Fruit fly (Drosophila melanogaster): ENCODE data around the gene Rad9.

The Rad9 gene

DNA sequence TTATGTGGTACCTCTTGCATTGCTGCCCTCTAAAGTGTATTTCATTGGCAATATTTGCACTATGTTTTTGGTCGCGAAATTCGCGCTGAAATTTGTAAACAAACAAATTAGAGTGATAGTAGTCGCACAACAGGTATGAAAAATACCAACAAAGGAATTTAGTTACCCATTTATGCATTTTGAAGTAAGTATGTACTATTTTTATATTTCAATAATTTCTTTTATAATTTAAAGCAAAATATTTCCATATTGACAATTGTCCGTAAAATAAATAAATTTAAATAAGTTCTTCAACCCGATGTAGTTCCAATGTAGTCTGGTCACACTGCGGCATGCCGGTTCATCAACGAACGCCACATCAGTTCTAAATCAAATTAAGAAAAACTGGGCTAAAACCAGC is at the start of gene Rad9, which contains the start of gene Uggt:
TSS of gene Rad9 (minus strand) at position 114 of the 400 bp plus-strand sequence.
TSS of gene Uggt (plus strand) at position 308 of the 400 bp plus-strand sequence.
- TF ChIP-seq dl (GFP tag; optimal IDR thresholded peaks at IDR 0.05; ENCODE audit: insufficient read depth in 1 of 2, partially characterized antibody in 2 of 2) = no peak
- no peak for TF ChIP-seq Myc (optimal IDR thresholded peaks at IDR 0.05)
- no peak for TF ChIP-seq Sp1 (GFP tag; optimal IDR thresholded peaks at IDR 0.05)
- TF ChIP-seq pan (optimal IDR thresholded peaks at IDR 0.05) = no peak
- TF ChIP-seq psq (GFP tag; optimal IDR thresholded peaks at IDR 0.05) = peak; percentile 20
- TF ChIP-seq jim (GFP tag; optimal IDR thresholded peaks at IDR 0.05) = no peak
- TF ChIP-seq Mio (GFP tag; optimal IDR thresholded peaks at IDR 0.05) = no peak
- no peak for TF ChIP-seq ey (GFP tag; optimal IDR thresholded peaks at IDR 0.05)

DNA sequence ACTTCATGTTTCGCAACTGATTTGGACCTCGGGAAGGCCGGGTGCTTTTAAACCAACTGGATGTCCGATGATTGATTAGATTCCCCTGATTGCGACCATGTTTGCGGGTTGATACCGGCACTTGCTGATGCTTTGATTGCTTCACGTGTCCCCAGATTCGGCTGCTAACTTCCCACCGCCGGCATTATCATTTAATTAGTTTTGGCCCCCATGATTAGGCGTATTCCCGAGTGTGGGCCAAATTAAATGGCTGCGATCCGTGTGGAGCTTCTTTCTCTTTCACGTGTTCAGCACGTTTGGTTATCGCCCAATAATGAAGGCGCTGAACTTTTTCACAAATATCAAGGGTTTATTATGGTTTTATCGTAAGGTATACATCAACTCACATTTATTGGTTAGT is 49.7 kb upstream of the Rad9 start, which contains the start of gene CG3819:
TSS of gene CG3819 (minus strand) at position 23 of the 400 bp plus-strand sequence.
- no peak for TF ChIP-seq Vsx2 (GFP tag; optimal IDR thresholded peaks at IDR 0.05; ENCODE audit: partially characterized antibody)
- TF ChIP-seq dsf (GFP tag; optimal IDR thresholded peaks at IDR 0.05; ENCODE audit: borderline replicate concordance) = no peak
- TF ChIP-seq tai (GFP tag; optimal IDR thresholded peaks at IDR 0.05) = no peak
- TF ChIP-seq Mio (GFP tag; optimal IDR thresholded peaks at IDR 0.05) = no peak
- TF ChIP-seq br (GFP tag; optimal IDR thresholded peaks at IDR 0.05) = no peak
- no peak for TF ChIP-seq CrebA (GFP tag; optimal IDR thresholded peaks at IDR 0.05; ENCODE audit: borderline replicate concordance)
- no peak for TF ChIP-seq dmrt93B (GFP tag; optimal IDR thresholded peaks at IDR 0.05)
- no peak for TF ChIP-seq usp (GFP tag; optimal IDR thresholded peaks at IDR 0.05)
- no peak for TF ChIP-seq sage (GFP tag; optimal IDR thresholded peaks at IDR 0.05)
- no peak for TF ChIP-seq h (GFP tag; optimal IDR thresholded peaks at IDR 0.05)
- no peak for TF ChIP-seq GATAd (GFP tag; optimal IDR thresholded peaks at IDR 0.05)
- TF ChIP-seq woc (GFP tag; optimal IDR thresholded peaks at IDR 0.05) = no peak

DNA sequence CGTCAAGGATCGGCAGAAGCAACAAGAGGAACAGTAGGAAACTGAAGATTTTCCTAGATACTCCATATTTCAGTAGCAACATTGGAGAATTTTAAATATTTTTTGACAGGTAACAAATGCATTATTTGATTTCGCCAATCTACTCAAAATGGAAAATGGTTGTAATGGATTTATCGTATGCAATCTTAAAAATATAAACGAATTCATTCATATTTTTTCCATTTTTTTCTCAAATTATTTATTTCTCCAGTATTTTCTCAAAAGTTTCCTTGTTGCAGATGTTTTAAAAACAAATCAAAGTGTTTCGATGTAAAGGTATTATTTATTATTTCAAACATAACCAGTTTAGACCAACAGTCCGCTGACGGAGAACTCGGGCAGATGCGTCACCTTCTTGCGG is 47.9 kb upstream of the Rad9 start, which contains the start of gene CG18223:
TSS of gene CG18223 (minus strand) at position 101 of the 400 bp plus-strand sequence.
- TF ChIP-seq Vsx2 (GFP tag; optimal IDR thresholded peaks at IDR 0.05; ENCODE audit: partially characterized antibody) = no peak
- TF ChIP-seq ey (GFP tag; optimal IDR thresholded peaks at IDR 0.05) = no peak
- no peak for TF ChIP-seq rgr (GFP tag; optimal IDR thresholded peaks at IDR 0.05)

DNA sequence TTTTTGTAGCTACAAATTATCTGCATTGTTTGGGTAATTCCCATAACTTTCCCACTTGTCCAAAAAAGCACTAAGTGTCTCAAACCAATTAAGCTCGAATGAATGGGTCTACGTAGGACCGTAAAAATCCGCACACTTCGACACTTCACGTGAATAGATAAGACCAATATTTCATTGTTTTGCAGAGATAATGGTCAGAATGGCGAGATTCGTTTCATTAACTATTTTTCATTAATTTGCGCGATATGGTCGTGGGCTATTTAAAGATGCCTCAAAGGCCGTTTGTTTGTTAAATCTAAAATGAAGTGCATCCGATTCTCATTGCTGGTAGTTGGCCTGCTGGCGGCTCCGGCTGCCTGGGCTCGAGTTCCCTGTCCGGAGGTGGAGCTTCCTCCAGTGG is 44.9 kb upstream of the Rad9 start, which contains the start of gene CG6839:
TSS of gene CG6839 (plus strand) at position 301 of the 400 bp plus-strand sequence.
- no peak for TF ChIP-seq CG32264 (GFP tag; optimal IDR thresholded peaks at IDR 0.05)
- no peak for TF ChIP-seq Myc (optimal IDR thresholded peaks at IDR 0.05)
- TF ChIP-seq jim (GFP tag; optimal IDR thresholded peaks at IDR 0.05) = no peak
- TF ChIP-seq br (GFP tag; optimal IDR thresholded peaks at IDR 0.05) = no peak
- TF ChIP-seq psq (GFP tag; optimal IDR thresholded peaks at IDR 0.05) = no peak
- TF ChIP-seq Hr83 (GFP tag; optimal IDR thresholded peaks at IDR 0.05; ENCODE audit: poor library complexity, severe bottlenecking) = no peak
- no peak for TF ChIP-seq sage (GFP tag; optimal IDR thresholded peaks at IDR 0.05)
- TF ChIP-seq Hr78 (GFP tag; optimal IDR thresholded peaks at IDR 0.05) = no peak

DNA sequence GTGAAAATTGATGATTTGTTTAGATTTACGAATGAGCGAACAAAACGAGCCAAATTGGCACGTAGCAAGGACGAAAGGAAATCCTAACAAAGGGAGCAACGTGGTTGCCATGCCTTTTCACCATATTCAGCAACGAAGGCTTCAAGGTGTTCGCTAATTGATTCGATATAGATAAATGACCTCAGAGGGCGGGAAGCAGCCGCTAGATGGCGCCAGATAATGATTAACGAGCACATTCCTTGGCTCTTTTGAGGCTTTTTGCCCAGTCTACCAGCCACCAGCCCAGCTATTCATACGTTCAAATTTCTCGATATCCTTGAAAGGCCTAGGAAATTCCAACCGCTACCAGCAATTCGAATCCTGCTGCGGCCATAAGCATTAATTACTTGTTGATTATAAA is 44.1 kb upstream of the Rad9 start:
- TF ChIP-seq Dif (GFP tag; optimal IDR thresholded peaks at IDR 0.05; ENCODE audit: partially characterized antibody) (no peak), dl (GFP tag; optimal IDR thresholded peaks at IDR 0.05; ENCODE audit: insufficient read depth in 1 of 2, partially characterized antibody in 2 of 2) (no peak), ey (GFP tag; optimal IDR thresholded peaks at IDR 0.05) (no peak), OdsH (GFP tag; optimal IDR thresholded peaks at IDR 0.05) (no peak), foxo (GFP tag; optimal IDR thresholded peaks at IDR 0.05) (no peak), pan (optimal IDR thresholded peaks at IDR 0.05) (no peak), Hnf4 (GFP tag; optimal IDR thresholded peaks at IDR 0.05) (no peak), GATAd (GFP tag; optimal IDR thresholded peaks at IDR 0.05) (no peak), fru (GFP tag; optimal IDR thresholded peaks at IDR 0.05) (no peak), h (GFP tag; optimal IDR thresholded peaks at IDR 0.05) (no peak), jim (GFP tag; optimal IDR thresholded peaks at IDR 0.05) (no peak), br (GFP tag; optimal IDR thresholded peaks at IDR 0.05) (no peak), CrebA (GFP tag; optimal IDR thresholded peaks at IDR 0.05; ENCODE audit: borderline replicate concordance) (no peak), psq (GFP tag; optimal IDR thresholded peaks at IDR 0.05) (no peak), Mio (GFP tag; optimal IDR thresholded peaks at IDR 0.05) (no peak), Hr78 (GFP tag; optimal IDR thresholded peaks at IDR 0.05) (no peak), sage (GFP tag; optimal IDR thresholded peaks at IDR 0.05) (no peak), Rel (GFP tag; optimal IDR thresholded peaks at IDR 0.05) (no peak), Rel (tag; optimal IDR thresholded peaks at IDR 0.05) (no peak), lola (GFP tag; optimal IDR thresholded peaks at IDR 0.05) (no peak)
